Worm (Caenorhabditis elegans) whole organism, L2 larva: ENCODE measurements around the gene C37C3.12.

Experiments used
- nhr-25 ChIP-seq: fragments of 150-350 bp; sonication (generic microtip); optimal IDR thresholded peaks from 3 replicates; lab custom pipeline; 2014; ENCODE audit warnings: missing biosample characterization, missing genetic modification characterization
- nhr-6 ChIP-seq: fragments of 150-350 bp; optimal IDR thresholded peaks from 2 replicates; lab custom pipeline; 2014; ENCODE audit warnings: missing biosample characterization, missing genetic modification characterization
- sma-3 ChIP-seq: sonication (generic microtip); optimal IDR thresholded peaks from 2 replicates; lab custom pipeline; 2016; ENCODE audit warnings: missing genetic modification reagents, missing genetic modification characterization, missing compliant biosample characterization
- unc-39 ChIP-seq: fragments of 150-350 bp; optimal IDR thresholded peaks from 2 replicates; lab custom pipeline; 2014; ENCODE audit warnings: missing biosample characterization, missing genetic modification characterization
- ztf-1 ChIP-seq: fragments of 200-800 bp; sonication (Bioruptor generic); conservative IDR thresholded peaks from 2 replicates; pipeline ENCODE4 v1.3.6; 2022; ENCODE audit warnings: missing genetic modification characterization, missing compliant biosample characterization
- ztf-11 ChIP-seq: sonication (generic microtip); optimal IDR thresholded peaks from 2 replicates; lab custom pipeline; 2017; ENCODE audit warnings: missing biosample characterization, missing genetic modification characterization

ce11 chrV:7853900-7854299 lies 14.5 kb upstream of the C37C3.12 start:
- TF ChIP-seq nhr-6 (tag; lab: Kevin White, UChicago) (no peak), unc-39 (tag; lab: Kevin White, UChicago) (no peak), ztf-11 (tag; lab: Kevin White, UChicago) (no peak), ztf-1 (GFP tag; lab: Robert Waterston, UW) (no peak), sma-3 (GFP tag; lab: Kevin White, UChicago) (no peak), nhr-25 (tag; lab: Kevin White, UChicago) (no peak)
